Fruit fly (Drosophila melanogaster) whole organism, adult: ENCODE data around the gene CG17929.

Experiments
- CG11617 ChIP-seq: fragments of 200-800 bp; sonication (Bioruptor generic); optimal IDR thresholded peaks from 2 replicates; lab custom pipeline; 2017; ENCODE audit warnings: mild to moderate bottlenecking, missing biosample characterization, missing genetic modification reagents, missing genetic modification characterization
- CG12768 ChIP-seq: fragments of 200-800 bp; sonication (Bioruptor generic); optimal IDR thresholded peaks from 2 replicates; lab custom pipeline; 2017; ENCODE audit warnings: missing biosample characterization, missing genetic modification characterization, mild to moderate bottlenecking, moderate library complexity, missing genetic modification reagents
- CG14711 ChIP-seq: fragments of 200-800 bp; sonication (Bioruptor generic); optimal IDR thresholded peaks from 2 replicates; lab custom pipeline; 2018; ENCODE audit warnings: missing biosample characterization, mild to moderate bottlenecking, missing genetic modification characterization, moderate library complexity
- CG1620 ChIP-seq: fragments of 200-800 bp; sonication (Bioruptor generic); optimal IDR thresholded peaks from 2 replicates; lab custom pipeline; 2016; ENCODE audit warnings: missing biosample characterization, missing genetic modification characterization
- CG33017 ChIP-seq: fragments of 200-800 bp; sonication (Bioruptor generic); optimal IDR thresholded peaks from 2 replicates; lab custom pipeline; 2018; ENCODE audit warnings: missing biosample characterization, mild to moderate bottlenecking, missing genetic modification characterization, moderate library complexity
- CG5204 ChIP-seq: fragments of 200-800 bp; sonication (Bioruptor generic); optimal IDR thresholded peaks from 2 replicates; lab custom pipeline; 2016; ENCODE audit warnings: missing biosample characterization, missing genetic modification characterization
- CG7101 ChIP-seq: fragments of 200-800 bp; sonication (Bioruptor generic); optimal IDR thresholded peaks from 2 replicates; lab custom pipeline; 2018; ENCODE audit warnings: missing biosample characterization, mild to moderate bottlenecking, missing genetic modification characterization, moderate library complexity
- Clk ChIP-seq: fragments of 200-800 bp; sonication (Bioruptor generic); optimal IDR thresholded peaks from 2 replicates; lab custom pipeline; 2017; ENCODE audit warnings: missing biosample characterization, missing genetic modification characterization
- Crg-1 ChIP-seq: fragments of 200-800 bp; sonication (Bioruptor generic); optimal IDR thresholded peaks from 2 replicates; lab custom pipeline; 2016; ENCODE audit warnings: missing biosample characterization, missing genetic modification characterization
- Hr96 ChIP-seq: fragments of 200-800 bp; sonication (Bioruptor generic); optimal IDR thresholded peaks from 2 replicates; lab custom pipeline; 2016; ENCODE audit warnings: missing biosample characterization, missing genetic modification characterization
- Mnt ChIP-seq: fragments of 200-800 bp; sonication (Bioruptor generic); optimal IDR thresholded peaks from 2 replicates; lab custom pipeline; 2016; ENCODE audit warnings: missing biosample characterization, mild to moderate bottlenecking, missing genetic modification characterization
- bab1 ChIP-seq: fragments of 200-800 bp; sonication (Bioruptor generic); optimal IDR thresholded peaks from 3 replicates; lab custom pipeline; 2019; ENCODE audit warnings: missing biosample characterization, mild to moderate bottlenecking, missing genetic modification characterization, moderate library complexity
- cic ChIP-seq: fragments of 200-800 bp; sonication (Bioruptor generic); optimal IDR thresholded peaks from 2 replicates; lab custom pipeline; 2017; ENCODE audit warnings: missing biosample characterization, mild to moderate bottlenecking, missing genetic modification characterization, moderate library complexity
- cnc ChIP-seq, 2 experiments: fragments of >200 bp; optimal IDR thresholded peaks; 2 replicates each; lab custom pipeline; 2017
- kay ChIP-seq: fragments of 200-800 bp; sonication (Bioruptor generic); peaks from one replicate; lab custom pipeline; 2016; ENCODE audit warnings: missing biosample characterization, missing genetic modification characterization, borderline replicate concordance
- ovo ChIP-seq: fragments of 200-800 bp; sonication (Bioruptor generic); optimal IDR thresholded peaks from 2 replicates; lab custom pipeline; 2016; ENCODE audit warnings: missing biosample characterization, missing genetic modification characterization
- pad ChIP-seq: fragments of 200-800 bp; sonication (Bioruptor generic); optimal IDR thresholded peaks from 3 replicates; lab custom pipeline; 2017; ENCODE audit warnings: missing biosample characterization, missing genetic modification characterization, mild to moderate bottlenecking, moderate library complexity, missing genetic modification reagents
- tj ChIP-seq: fragments of 200-800 bp; sonication (Bioruptor generic); optimal IDR thresholded peaks from 3 replicates; lab custom pipeline; 2017; ENCODE audit warnings: missing biosample characterization, mild to moderate bottlenecking, missing genetic modification characterization, moderate library complexity
- toe ChIP-seq: fragments of 200-800 bp; sonication (Bioruptor generic); optimal IDR thresholded peaks from 2 replicates; lab custom pipeline; 2016; ENCODE audit warnings: missing biosample characterization, missing genetic modification characterization

The CG17929 gene

dm6 chr3R:16309302-16310080 lies 15.8 kb upstream of the CG17929 start:
- no peak for TF ChIP-seq cnc (optimal IDR thresholded peaks at IDR 0.05; lab: Kevin White, UChicago)
- TF ChIP-seq cic (GFP tag; lab: Kevin White, UChicago) = peak; percentile 20

DNA sequence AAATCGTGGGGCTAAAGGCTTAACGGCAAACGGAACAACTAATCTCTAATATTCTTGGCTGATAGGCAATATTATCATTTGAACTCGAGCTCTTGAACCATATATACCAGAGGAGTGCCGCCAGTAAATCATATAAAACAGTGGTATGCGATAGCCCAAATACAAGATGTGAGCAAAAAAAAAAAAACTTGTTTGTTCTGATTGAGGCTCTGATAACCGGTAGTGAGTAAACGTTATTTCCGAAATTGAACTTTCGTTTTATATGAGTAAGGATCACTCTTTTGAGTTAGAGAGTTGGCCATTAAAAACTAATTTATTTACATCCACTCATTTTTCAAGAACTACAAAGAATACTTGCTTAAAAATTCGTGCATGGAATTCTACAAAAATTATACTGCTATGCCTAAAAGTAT lies 15.2 kb upstream of the CG17929 start:
- no peak for TF ChIP-seq Clk (GFP tag; lab: Kevin White, UChicago)
- no peak for TF ChIP-seq Crg-1 (GFP tag; lab: Kevin White, UChicago)
- no peak for TF ChIP-seq kay (GFP tag; lab: Kevin White, UChicago)
- no peak for TF ChIP-seq CG5204 (GFP tag; lab: Kevin White, UChicago)
- no peak for TF ChIP-seq CG12768 (GFP tag; lab: Kevin White, UChicago)
- no peak for TF ChIP-seq CG33017 (tag; lab: Kevin White, UChicago)
- TF ChIP-seq CG1620 (GFP tag; lab: Kevin White, UChicago) = no peak
- TF ChIP-seq toe (GFP tag; lab: Kevin White, UChicago) = no peak
- TF ChIP-seq Hr96 (GFP tag; lab: Kevin White, UChicago) = no peak
- TF ChIP-seq Mnt = no peak
- no peak for TF ChIP-seq cnc (optimal IDR thresholded peaks at IDR 0.05; lab: Kevin White, UChicago)
- no peak for TF ChIP-seq CG11617 (GFP tag; lab: Kevin White, UChicago)
- no peak for TF ChIP-seq cic (GFP tag; lab: Kevin White, UChicago)
- no peak for TF ChIP-seq pad
- TF ChIP-seq CG7101 (tag; lab: Kevin White, UChicago) = no peak

DNA sequence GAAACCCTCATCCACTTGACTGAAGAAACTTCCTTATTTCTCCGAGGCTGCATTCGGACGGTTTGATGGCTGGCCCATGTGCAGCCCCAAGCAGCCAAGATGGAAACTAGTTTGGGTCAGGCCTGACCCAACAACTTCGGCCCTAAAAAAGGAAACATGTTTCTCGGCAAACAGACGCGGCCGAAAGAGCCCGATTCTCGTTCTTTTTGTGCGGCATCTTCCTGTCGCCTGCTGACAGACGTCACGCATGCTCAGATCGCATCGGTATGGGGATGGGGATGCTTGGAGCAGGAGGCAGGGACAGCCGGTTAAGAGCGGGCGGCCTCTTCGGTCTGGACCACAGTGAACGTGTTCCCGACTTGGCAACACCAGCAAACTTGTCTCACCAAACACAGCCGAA lies 8.5 kb upstream of the CG17929 start:
- TF ChIP-seq pad (no peak), CG5204 (GFP tag; lab: Kevin White, UChicago) (no peak), CG12768 (GFP tag; lab: Kevin White, UChicago) (no peak), Crg-1 (GFP tag; lab: Kevin White, UChicago) (no peak), tj (GFP tag; lab: Kevin White, UChicago) (no peak)

dm6 chr3R:16321538-16321937 lies 3.8 kb upstream of the CG17929 start, which contains the start of gene CG44044:
Gene CG44044, plus strand, starts transcription at chr3R:16321838.
- TF ChIP-seq CG33017 (tag; lab: Kevin White, UChicago) = no peak
- TF ChIP-seq cnc (optimal IDR thresholded peaks at IDR 0.05; lab: Kevin White, UChicago) = no peak
- no peak for TF ChIP-seq Mnt
- TF ChIP-seq Clk (GFP tag; lab: Kevin White, UChicago) = no peak
- TF ChIP-seq ovo (GFP tag; lab: Kevin White, UChicago) = no peak
- TF ChIP-seq pad = no peak
- no peak for TF ChIP-seq Hr96 (GFP tag; lab: Kevin White, UChicago)
- TF ChIP-seq CG12768 (GFP tag; lab: Kevin White, UChicago) = no peak
- no peak for TF ChIP-seq cic (GFP tag; lab: Kevin White, UChicago)
- no peak for TF ChIP-seq CG7101 (tag; lab: Kevin White, UChicago)
- TF ChIP-seq CG1620 (GFP tag; lab: Kevin White, UChicago) = no peak
- no peak for TF ChIP-seq bab1 (GFP tag; lab: Kevin White, UChicago)
- TF ChIP-seq tj (GFP tag; lab: Kevin White, UChicago) = no peak
- no peak for TF ChIP-seq Crg-1 (GFP tag; lab: Kevin White, UChicago)

DNA sequence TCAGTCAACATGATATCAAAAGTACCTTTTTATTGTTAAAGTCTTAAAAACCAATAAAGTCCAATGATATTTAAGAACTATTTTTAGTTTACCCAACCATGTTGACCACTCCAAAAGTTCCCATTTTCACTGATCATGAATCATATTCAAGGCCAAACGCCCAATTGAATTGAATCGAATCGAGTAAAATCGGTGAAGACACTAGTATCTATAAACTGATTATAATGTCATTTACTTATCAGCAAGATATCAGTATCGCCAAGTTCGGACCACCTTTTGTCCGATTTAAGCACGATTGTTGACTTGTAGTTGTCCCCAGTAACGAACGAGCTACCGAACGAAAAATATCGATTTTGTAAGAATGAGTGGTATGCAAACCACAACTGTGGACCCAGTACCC lies 2.2 kb upstream of the CG17929 start, which contains the start of gene CG6901:
CG6901 (plus strand) TSS at position 323 of the 400 bp plus-strand sequence.
- no peak for TF ChIP-seq Mnt
- no peak for TF ChIP-seq tj (GFP tag; lab: Kevin White, UChicago)
- no peak for TF ChIP-seq cic (GFP tag; lab: Kevin White, UChicago)
- no peak for TF ChIP-seq CG1620 (GFP tag; lab: Kevin White, UChicago)
- TF ChIP-seq pad = no peak
- no peak for TF ChIP-seq Clk (GFP tag; lab: Kevin White, UChicago)
- TF ChIP-seq bab1 (GFP tag; lab: Kevin White, UChicago) = no peak
- TF ChIP-seq Crg-1 (GFP tag; lab: Kevin White, UChicago) = no peak
- TF ChIP-seq CG33017 (tag; lab: Kevin White, UChicago) = no peak
- TF ChIP-seq ovo (GFP tag; lab: Kevin White, UChicago) = no peak
- TF ChIP-seq CG11617 (GFP tag; lab: Kevin White, UChicago) = no peak

DNA sequence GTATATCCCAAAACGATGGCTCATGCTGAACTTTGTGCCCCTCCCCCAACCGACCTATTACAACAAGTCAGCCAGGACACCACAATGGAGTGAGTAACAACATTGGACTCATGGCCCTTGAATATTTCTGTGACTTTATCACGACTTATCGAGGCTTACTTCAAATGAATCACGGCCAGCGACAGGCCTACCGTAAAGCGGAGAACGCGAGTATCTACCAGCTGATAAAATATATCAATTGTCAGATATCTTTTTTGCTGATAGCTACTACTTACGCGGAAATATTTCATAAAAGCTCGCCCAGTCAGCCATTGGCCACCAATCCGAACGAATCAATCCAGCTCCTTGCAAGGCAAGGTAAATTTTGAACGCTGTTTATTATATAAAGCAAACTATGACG lies 2.3 kb downstream of the CG17929 start, which contains the start of gene CG17930:
CG17930 (plus strand) TSS at position 301 of the 400 bp plus-strand sequence.
- no peak for TF ChIP-seq cnc (optimal IDR thresholded peaks at IDR 0.05; lab: Kevin White, UChicago)
- no peak for TF ChIP-seq kay (GFP tag; lab: Kevin White, UChicago)
- no peak for TF ChIP-seq tj (GFP tag; lab: Kevin White, UChicago)
- no peak for TF ChIP-seq Hr96 (GFP tag; lab: Kevin White, UChicago)
- no peak for TF ChIP-seq pad
- no peak for TF ChIP-seq Crg-1 (GFP tag; lab: Kevin White, UChicago)
- no peak for TF ChIP-seq CG14711 (tag; lab: Kevin White, UChicago)
- TF ChIP-seq CG11617 (GFP tag; lab: Kevin White, UChicago) = no peak
- TF ChIP-seq toe (GFP tag; lab: Kevin White, UChicago) = no peak

dm6 chr3R:16329797-16330196 lies 4.5 kb downstream of the CG17929 start:
- TF ChIP-seq Mnt (no peak), CG33017 (tag; lab: Kevin White, UChicago) (no peak), CG5204 (GFP tag; lab: Kevin White, UChicago) (no peak), Hr96 (GFP tag; lab: Kevin White, UChicago) (no peak), CG7101 (tag; lab: Kevin White, UChicago) (no peak), cic (GFP tag; lab: Kevin White, UChicago) (no peak), ovo (GFP tag; lab: Kevin White, UChicago) (no peak), CG14711 (tag; lab: Kevin White, UChicago) (no peak), toe (GFP tag; lab: Kevin White, UChicago) (no peak), tj (GFP tag; lab: Kevin White, UChicago) (no peak), CG11617 (GFP tag; lab: Kevin White, UChicago) (no peak)
